Fruit fly (Drosophila melanogaster) whole organism, embryonic: ENCODE measurements around the gene Mrm2.

Experiments
- ATbp ChIP-seq: fragments of 200-800 bp; sonication (Bioruptor generic); optimal IDR thresholded peaks from 2 replicates; lab custom pipeline; 2017; ENCODE audit warnings: missing biosample characterization, mild to moderate bottlenecking, missing genetic modification characterization, missing genetic modification reagents
- Abd-B ChIP-seq: fragments of 200-800 bp; sonication (Bioruptor generic); optimal IDR thresholded peaks from 2 replicates; lab custom pipeline; 2018; ENCODE audit warnings: missing biosample characterization, mild to moderate bottlenecking, missing genetic modification characterization, moderate library complexity
- Antp ChIP-seq: fragments of 200-800 bp; sonication (Bioruptor generic); optimal IDR thresholded peaks from 3 replicates; lab custom pipeline; 2016; ENCODE audit warnings: missing biosample characterization, missing genetic modification characterization
- CG1024 ChIP-seq: fragments of 200-800 bp; sonication (Bioruptor generic); IDR thresholded peaks from 2 replicates; pipeline ENCODE4 v1.3.6; 2022; ENCODE audit warnings: missing biosample characterization, missing genetic modification characterization
- CG10543 ChIP-seq: fragments of 200-800 bp; sonication (Bioruptor generic); optimal IDR thresholded peaks from 3 replicates; lab custom pipeline; 2017; ENCODE audit warnings: missing biosample characterization, mild to moderate bottlenecking, missing genetic modification characterization, moderate library complexity
- CG10979 ChIP-seq: fragments of 200-800 bp; sonication (Bioruptor generic); optimal IDR thresholded peaks from 2 replicates; lab custom pipeline; 2018; ENCODE audit warnings: missing biosample characterization, mild to moderate bottlenecking, missing genetic modification characterization, moderate library complexity
- CG12299 ChIP-seq: fragments of 200-800 bp; sonication (Bioruptor generic); optimal IDR thresholded peaks from 2 replicates; lab custom pipeline; 2018; ENCODE audit warnings: missing biosample characterization, mild to moderate bottlenecking, missing genetic modification characterization
- CG12942 ChIP-seq: fragments of 200-800 bp; sonication (Bioruptor generic); optimal IDR thresholded peaks from 3 replicates; lab custom pipeline; 2016; ENCODE audit warnings: missing biosample characterization, missing genetic modification characterization
- CG2199 ChIP-seq: fragments of 200-800 bp; sonication (Bioruptor generic); IDR thresholded peaks from 3 replicates; pipeline ENCODE4 v1.3.6; 2022; ENCODE audit warnings: missing biosample characterization, missing genetic modification characterization
- CG2889 ChIP-seq: fragments of 200-800 bp; sonication (Bioruptor generic); IDR thresholded peaks from 3 replicates; pipeline ENCODE4 v1.3.6; 2022; ENCODE audit warnings: missing biosample characterization, missing genetic modification characterization
- CG32767 ChIP-seq: fragments of 200-800 bp; sonication (Bioruptor generic); IDR thresholded peaks from 2 replicates; pipeline ENCODE4 v1.3.6; 2022; ENCODE audit warnings: missing biosample characterization, missing genetic modification characterization
- CG6813 ChIP-seq: fragments of 200-800 bp; sonication (Bioruptor generic); optimal IDR thresholded peaks from 2 replicates; lab custom pipeline; 2017; ENCODE audit warnings: missing biosample characterization, missing genetic modification characterization, mild to moderate bottlenecking, moderate library complexity, missing genetic modification reagents
- CG7372 ChIP-seq: fragments of 200-800 bp; sonication (Bioruptor generic); IDR thresholded peaks from 2 replicates; pipeline ENCODE4 v1.3.6; 2022; ENCODE audit warnings: missing biosample characterization, missing genetic modification characterization
- CG7987 ChIP-seq: fragments of 200-800 bp; sonication (Bioruptor generic); optimal IDR thresholded peaks from 2 replicates; lab custom pipeline; 2018; ENCODE audit warnings: missing biosample characterization, mild to moderate bottlenecking, missing genetic modification characterization, moderate library complexity
- CG9215 ChIP-seq: fragments of 200-800 bp; sonication (Bioruptor generic); IDR thresholded peaks from 2 replicates; pipeline ENCODE4 v1.3.6; 2022; ENCODE audit warnings: missing biosample characterization, missing genetic modification characterization
- CG9876 ChIP-seq: fragments of 200-800 bp; sonication (Bioruptor generic); optimal IDR thresholded peaks from 2 replicates; lab custom pipeline; 2016; ENCODE audit warnings: missing biosample characterization, missing genetic modification characterization
- Dfd ChIP-seq, 2 experiments: fragments of >200 bp; optimal IDR thresholded peaks; 2 replicates each; lab custom pipeline; 2017; ENCODE audit warnings: missing biosample characterization in 2 of 2, missing genetic modification characterization in 2 of 2
- Doc2 ChIP-seq: fragments of 200-800 bp; sonication (Bioruptor generic); IDR thresholded peaks from 2 replicates; pipeline ENCODE4 v1.3.6; 2022; ENCODE audit warnings: missing biosample characterization, missing genetic modification characterization
- Dref ChIP-seq: fragments of 200-800 bp; sonication (Bioruptor generic); IDR thresholded peaks from 2 replicates; pipeline ENCODE4 v1.3.6; 2022; ENCODE audit warnings: missing biosample characterization, missing genetic modification characterization
- Fer2 ChIP-seq: fragments of 200-800 bp; sonication (Bioruptor generic); optimal IDR thresholded peaks from 2 replicates; lab custom pipeline; 2018; ENCODE audit warnings: missing biosample characterization, mild to moderate bottlenecking, missing genetic modification characterization, moderate library complexity
- Fer3 ChIP-seq: fragments of 200-800 bp; sonication (Bioruptor generic); optimal IDR thresholded peaks from 2 replicates; lab custom pipeline; 2018; ENCODE audit warnings: missing biosample characterization, mild to moderate bottlenecking, missing genetic modification characterization, moderate library complexity
- HLH54F ChIP-seq: fragments of 200-800 bp; sonication (Bioruptor generic); optimal IDR thresholded peaks from 3 replicates; lab custom pipeline; 2016; ENCODE audit warnings: missing biosample characterization, missing genetic modification characterization
- Hr39 ChIP-seq: fragments of >200 bp; optimal IDR thresholded peaks from 2 replicates; lab custom pipeline; 2017
- Med ChIP-seq: fragments of 200-800 bp; sonication (Bioruptor generic); peaks from one replicate; lab custom pipeline; 2016; ENCODE audit warnings: missing biosample characterization, missing genetic modification characterization, mild to moderate bottlenecking, inconsistent platforms, moderate library complexity
- Neu2 ChIP-seq: fragments of 200-800 bp; sonication (Bioruptor generic); optimal IDR thresholded peaks from 3 replicates; lab custom pipeline; 2016; ENCODE audit warnings: missing biosample characterization, missing genetic modification characterization, borderline replicate concordance
- Sox100B ChIP-seq: fragments of 200-800 bp; sonication (Bioruptor generic); optimal IDR thresholded peaks from 3 replicates; lab custom pipeline; 2018; ENCODE audit warnings: missing biosample characterization, mild to moderate bottlenecking, missing genetic modification characterization
- Trl ChIP-seq, 3 experiments: fragments of >200 bp in 2 of 3; fragments of 200-800 bp in 1 of 3; sonication (Bioruptor generic) in 1 of 3; optimal IDR thresholded peaks; 2 replicates in 1 of 3; 3 replicates in 2 of 3; lab custom pipeline; 2016 to 2017; ENCODE audit warnings: missing biosample characterization in 1 of 3, missing genetic modification characterization in 1 of 3
- Vsx1 ChIP-seq: fragments of 200-800 bp; sonication (Bioruptor generic); optimal IDR thresholded peaks from 2 replicates; lab custom pipeline; 2017; ENCODE audit warnings: missing biosample characterization, mild to moderate bottlenecking, missing genetic modification characterization, missing genetic modification reagents
- bab2 ChIP-seq: fragments of 200-800 bp; sonication (Bioruptor generic); optimal IDR thresholded peaks from 2 replicates; lab custom pipeline; 2016; ENCODE audit warnings: missing biosample characterization, missing genetic modification characterization
- bcd ChIP-seq: fragments of 200-800 bp; sonication (Bioruptor generic); optimal IDR thresholded peaks from 2 replicates; lab custom pipeline; 2017; ENCODE audit warnings: missing biosample characterization, mild to moderate bottlenecking, missing genetic modification characterization
- disco-r ChIP-seq: fragments of 200-800 bp; sonication (Bioruptor generic); optimal IDR thresholded peaks from 2 replicates; lab custom pipeline; 2016; ENCODE audit warnings: missing biosample characterization, missing genetic modification characterization
- emc ChIP-seq: fragments of 200-800 bp; sonication (Bioruptor generic); optimal IDR thresholded peaks from 2 replicates; lab custom pipeline; 2016; ENCODE audit warnings: missing biosample characterization, missing genetic modification characterization
- fd64A ChIP-seq: fragments of 200-800 bp; sonication (Bioruptor generic); optimal IDR thresholded peaks from 3 replicates; lab custom pipeline; 2018; ENCODE audit warnings: missing biosample characterization, mild to moderate bottlenecking, missing genetic modification characterization
- grau ChIP-seq: fragments of 200-800 bp; optimal IDR thresholded peaks from 3 replicates; lab custom pipeline; 2019; ENCODE audit warnings: missing biosample characterization, mild to moderate bottlenecking, missing genetic modification characterization, moderate library complexity
- hbn ChIP-seq: fragments of 200-800 bp; sonication (Bioruptor generic); IDR thresholded peaks from 2 replicates; pipeline ENCODE4 v1.3.6; 2022; ENCODE audit warnings: missing biosample characterization, missing genetic modification characterization; ENCODE audit not compliant: partially characterized antibody
- kah ChIP-seq: fragments of 200-800 bp; sonication (Bioruptor generic); optimal IDR thresholded peaks from 2 replicates; lab custom pipeline; 2018; ENCODE audit warnings: missing biosample characterization, mild to moderate bottlenecking, missing genetic modification characterization
- mirr ChIP-seq: fragments of 200-800 bp; sonication (Bioruptor generic); optimal IDR thresholded peaks from 3 replicates; lab custom pipeline; 2018; ENCODE audit warnings: missing biosample characterization, mild to moderate bottlenecking, missing genetic modification characterization
- pfk ChIP-seq: fragments of 200-800 bp; sonication (Bioruptor generic); optimal IDR thresholded peaks from 2 replicates; lab custom pipeline; 2018; ENCODE audit warnings: missing biosample characterization, mild to moderate bottlenecking, missing genetic modification characterization, moderate library complexity
- pros ChIP-seq: fragments of 200-800 bp; sonication (Bioruptor generic); optimal IDR thresholded peaks from 3 replicates; lab custom pipeline; 2019; ENCODE audit warnings: missing biosample characterization, mild to moderate bottlenecking, missing genetic modification characterization, moderate library complexity
- psq ChIP-seq: fragments of 200-800 bp; sonication (Bioruptor generic); optimal IDR thresholded peaks from 2 replicates; lab custom pipeline; 2017; ENCODE audit warnings: missing biosample characterization, missing genetic modification characterization
- pum ChIP-seq: fragments of 200-800 bp; sonication (Bioruptor generic); optimal IDR thresholded peaks from 2 replicates; lab custom pipeline; 2016; ENCODE audit warnings: missing biosample characterization, missing genetic modification characterization
- schlank ChIP-seq: fragments of 200-800 bp; sonication (Bioruptor generic); optimal IDR thresholded peaks from 2 replicates; lab custom pipeline; 2018; ENCODE audit warnings: missing biosample characterization, mild to moderate bottlenecking, missing genetic modification characterization
- tna ChIP-seq: fragments of 200-800 bp; sonication (Bioruptor generic); IDR thresholded peaks from 2 replicates; pipeline ENCODE4 v1.3.6; 2022; ENCODE audit warnings: missing biosample characterization, missing genetic modification characterization; ENCODE audit not compliant: partially characterized antibody
- trh ChIP-seq: fragments of 200-800 bp; sonication (Bioruptor generic); optimal IDR thresholded peaks from 2 replicates; lab custom pipeline; 2016; ENCODE audit warnings: missing biosample characterization, missing genetic modification characterization
- tup ChIP-seq: fragments of 200-800 bp; sonication (Bioruptor generic); optimal IDR thresholded peaks from 2 replicates; lab custom pipeline; 2016; ENCODE audit warnings: missing biosample characterization, mild to moderate bottlenecking, missing genetic modification characterization, moderate library complexity
- unpg ChIP-seq: fragments of 200-800 bp; sonication (Bioruptor generic); optimal IDR thresholded peaks from 3 replicates; lab custom pipeline; 2018; ENCODE audit warnings: missing biosample characterization, mild to moderate bottlenecking, missing genetic modification characterization, moderate library complexity
- vnd ChIP-seq: fragments of 200-800 bp; sonication (Bioruptor generic); IDR thresholded peaks from 3 replicates; pipeline ENCODE4 v1.3.6; 2022; ENCODE audit warnings: missing biosample characterization, missing genetic modification characterization; ENCODE audit not compliant: partially characterized antibody
- z ChIP-seq: fragments of 200-800 bp; sonication (Bioruptor generic); IDR thresholded peaks from 3 replicates; pipeline ENCODE4 v1.3.6; 2022; ENCODE audit warnings: missing biosample characterization, missing genetic modification characterization
- zen2 ChIP-seq: fragments of 200-800 bp; sonication (Bioruptor generic); IDR thresholded peaks from 3 replicates; pipeline ENCODE4 v1.3.6; 2022; ENCODE audit warnings: missing biosample characterization, missing genetic modification characterization; ENCODE audit not compliant: partially characterized antibody

Gene Mrm2

DNA sequence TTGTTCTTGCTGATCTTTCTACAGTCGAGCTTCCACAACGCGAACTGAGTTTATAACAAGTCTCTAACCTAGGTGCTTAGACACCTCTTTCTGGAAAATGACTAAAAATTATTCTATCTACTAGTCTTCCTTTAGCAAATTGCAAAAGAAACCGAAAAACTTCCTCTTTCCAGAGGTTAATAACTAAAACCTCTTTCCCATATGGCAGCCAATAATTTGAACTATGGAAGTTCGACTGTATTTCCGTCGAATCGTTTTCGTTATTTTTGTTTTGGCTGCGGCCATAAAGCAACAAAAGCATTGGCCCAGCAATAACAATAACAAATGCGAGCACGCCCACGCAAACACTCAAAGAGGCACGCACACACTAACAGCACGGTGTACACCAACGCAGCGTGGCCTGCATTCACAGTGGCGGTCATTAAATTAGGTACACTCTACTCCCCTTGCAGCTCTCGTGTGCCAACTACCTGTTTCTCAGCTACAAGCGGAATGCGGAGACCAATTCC, 19.1 kb downstream of the Mrm2 start (continued):
- TF ChIP-seq psq (GFP tag; lab: Kevin White, UChicago) (no peak), HLH54F (GFP tag; lab: Kevin White, UChicago) (peak; percentile 18), grau (peak; percentile 96), pfk (GFP tag; lab: Kevin White, UChicago) (no peak), CG1024 (GFP tag; lab: Robert Waterston, UW) (no peak), Doc2 (GFP tag; lab: Robert Waterston, UW) (no peak), tup (no peak), CG2199 (GFP tag; lab: Robert Waterston, UW) (0 out of 3 replicates have a peak, but pooled peaks have one; percentile 52), Trl (optimal IDR thresholded peaks at IDR 0.05; lab: Kevin White, UChicago) (no peak), Trl (GFP tag; optimal IDR thresholded peaks at IDR 0.05; lab: Kevin White, UChicago) (peak; percentile 49), Sox100B (peak; percentile 75), kah (GFP tag; lab: Kevin White, UChicago) (peak; percentile 79), Fer2 (tag; lab: Kevin White, UChicago) (peak; percentile 1), CG12942 (GFP tag; lab: Kevin White, UChicago) (no peak), CG9876 (GFP tag; lab: Kevin White, UChicago) (no peak), Abd-B (GFP tag; lab: Kevin White, UChicago) (peak; percentile 40), mirr (GFP tag; lab: Kevin White, UChicago) (peak; percentile 46), Neu2 (no peak), CG2889 (GFP tag; lab: Robert Waterston, UW) (no peak), schlank (tag; lab: Kevin White, UChicago) (no peak), hbn (GFP tag; lab: Robert Waterston, UW) (no peak), CG32767 (GFP tag; lab: Robert Waterston, UW) (no peak), tna (no peak), z (GFP tag; lab: Robert Waterston, UW) (no peak), Vsx1 (no peak), trh (GFP tag; lab: Kevin White, UChicago) (peak; percentile 4), CG7987 (GFP tag; lab: Kevin White, UChicago) (no peak), fd64A (peak; percentile 53), Antp (GFP tag; lab: Kevin White, UChicago) (no peak), bcd (GFP tag; lab: Kevin White, UChicago) (peak; percentile 66), emc (GFP tag; lab: Kevin White, UChicago) (no peak), disco-r (peak; percentile 12), CG10543 (GFP tag; lab: Kevin White, UChicago) (peak; percentile 74), CG6813 (GFP tag; lab: Kevin White, UChicago) (peak; percentile 56), Dfd (GFP tag; optimal IDR thresholded peaks at IDR 0.05; lab: Kevin White, UChicago) (no peak), CG9215 (GFP tag; lab: Robert Waterston, UW) (no peak), unpg (GFP tag; lab: Kevin White, UChicago) (peak; percentile 66), Fer3 (peak; percentile 53)
- TF ChIP-seq, all 482 proteins: peak for 239

DNA sequence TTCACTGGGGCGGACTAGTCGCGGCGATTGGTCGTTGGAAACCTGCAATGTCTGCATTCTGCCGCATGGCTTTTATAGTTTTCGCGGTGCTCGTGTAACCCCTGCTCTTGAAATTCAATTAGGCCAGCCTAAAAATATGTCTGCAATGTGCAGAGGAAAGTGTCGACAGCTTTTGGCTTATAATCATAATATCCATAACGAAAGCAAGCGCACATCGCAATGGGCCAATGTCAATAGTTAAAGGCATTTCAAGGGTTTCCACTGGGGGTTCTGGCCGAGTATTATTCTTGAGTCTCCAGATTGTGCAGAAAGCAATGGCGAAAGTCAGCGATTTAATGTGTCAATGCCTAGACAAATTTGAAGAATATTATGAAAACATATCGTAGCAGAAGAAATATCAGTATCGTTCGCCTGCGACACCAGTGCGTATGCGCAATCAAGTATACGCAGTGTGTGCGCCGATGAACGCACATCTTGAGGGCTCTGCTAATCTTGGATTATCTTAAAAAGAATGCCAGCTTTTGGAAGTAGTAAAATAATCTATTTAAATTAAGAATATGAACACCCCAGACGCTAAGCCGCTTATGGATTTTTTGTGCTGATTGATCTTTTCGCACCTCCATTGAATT, 26.9 kb downstream of the Mrm2 start, which contains the start of gene ninaE:
Gene ninaE, minus strand, starts transcription at position 51 of the 629 bp plus-strand sequence.
- no peak for TF ChIP-seq Hr39 (lab: Kevin White, UChicago)
- no peak for TF ChIP-seq pum
- no peak for TF ChIP-seq pros (GFP tag; lab: Kevin White, UChicago)
- TF ChIP-seq zen2 (GFP tag; lab: Robert Waterston, UW): no peak
- peak; percentile 94 for TF ChIP-seq CG7372 (GFP tag; lab: Robert Waterston, UW)
- no peak for TF ChIP-seq CG12299 (tag; lab: Kevin White, UChicago)
- no peak for TF ChIP-seq bab2 (GFP tag; lab: Kevin White, UChicago)
- no peak for TF ChIP-seq vnd
- TF ChIP-seq Med (GFP tag; lab: Kevin White, UChicago): peak; percentile 46
- TF ChIP-seq CG10979 (tag; lab: Kevin White, UChicago): peak; percentile 23
- TF ChIP-seq ATbp (GFP tag; lab: Kevin White, UChicago): no peak
- no peak for TF ChIP-seq Dref (GFP tag; lab: Robert Waterston, UW)
